Worm (Caenorhabditis elegans): ENCODE measurements around the gene Y59H11AR.10.

DNA sequence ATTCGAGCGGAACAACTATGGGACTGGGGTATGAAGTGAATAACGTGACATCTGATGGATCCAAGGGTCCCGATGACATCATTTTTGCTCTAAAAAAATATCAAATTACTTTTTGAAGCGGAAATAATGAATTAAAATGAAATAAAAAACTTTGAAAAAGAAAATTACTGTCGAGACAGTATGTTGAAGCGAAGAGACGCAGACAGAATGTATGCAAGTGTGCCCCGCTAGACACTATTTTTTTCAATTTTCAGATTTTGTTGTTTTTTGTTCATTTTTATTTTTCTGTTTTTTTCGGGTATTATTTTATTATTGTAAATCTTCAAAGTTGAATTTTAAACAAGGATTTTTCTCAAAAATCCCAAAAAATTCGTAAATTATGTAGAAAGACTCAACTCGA, 15.7 kb downstream of the Y59H11AR.10 start, which contains the start of gene F42A9.8:
- no peak for TF ChIP-seq nhr-12 (tag; optimal IDR thresholded peaks at IDR 0.05)
- no peak for TF ChIP-seq aly-2 (tag; optimal IDR thresholded peaks at IDR 0.05)
- TF ChIP-seq nhr-11 (tag; optimal IDR thresholded peaks at IDR 0.05): no peak
- no peak for TF ChIP-seq unc-62 (GFP tag; optimal IDR thresholded peaks at IDR 0.05)
- no peak for TF ChIP-seq zip-4 (GFP tag; optimal IDR thresholded peaks at IDR 0.05)
- no peak for TF ChIP-seq lin-15B (tag; optimal IDR thresholded peaks at IDR 0.05)
- TF ChIP-seq rnt-1 (tag; optimal IDR thresholded peaks at IDR 0.05): no peak
- TF ChIP-seq nhr-76 (tag; optimal IDR thresholded peaks at IDR 0.05): no peak
- no peak for TF ChIP-seq ceh-88 (GFP tag; IDR thresholded peaks at IDR 0.05)
- TF ChIP-seq fkh-10 (GFP tag; optimal IDR thresholded peaks at IDR 0.05): no peak

Data from whole organism, L1 larva.